Fruit fly (Drosophila melanogaster) whole organism, prepupa: ENCODE results near the gene mRpL10.

Experiments used
- CG10631 ChIP-seq: fragments of 200-800 bp; sonication (Bioruptor generic); optimal IDR thresholded peaks from 2 replicates; lab custom pipeline; 2016; ENCODE audit warnings: missing biosample characterization, missing genetic modification characterization
- CG10669 ChIP-seq: fragments of 200-800 bp; sonication (Bioruptor generic); optimal IDR thresholded peaks from 3 replicates; lab custom pipeline; 2018; ENCODE audit warnings: missing biosample characterization, mild to moderate bottlenecking, missing genetic modification characterization, moderate library complexity
- CG11762 ChIP-seq: fragments of 200-800 bp; sonication (Bioruptor generic); optimal IDR thresholded peaks from 3 replicates; lab custom pipeline; 2016; ENCODE audit warnings: missing biosample characterization, missing genetic modification characterization; ENCODE audit not compliant: insufficient read depth
- CG11902 ChIP-seq: fragments of 200-800 bp; sonication (Bioruptor generic); optimal IDR thresholded peaks from 3 replicates; lab custom pipeline; 2016; ENCODE audit warnings: missing biosample characterization, missing genetic modification characterization
- CG15336 ChIP-seq: fragments of 200-800 bp; sonication (Bioruptor generic); IDR thresholded peaks from 2 replicates; pipeline ENCODE4 v1.3.6; 2022; ENCODE audit warnings: missing biosample characterization, missing genetic modification characterization
- CG1621 ChIP-seq: fragments of 200-800 bp; sonication (Bioruptor generic); optimal IDR thresholded peaks from 3 replicates; lab custom pipeline; 2018; ENCODE audit warnings: missing biosample characterization, mild to moderate bottlenecking, missing genetic modification characterization
- CG31627 ChIP-seq: fragments of 200-800 bp; sonication (Bioruptor generic); optimal IDR thresholded peaks from 3 replicates; lab custom pipeline; 2016; ENCODE audit warnings: missing biosample characterization, missing genetic modification characterization
- CG3919 ChIP-seq: fragments of 200-800 bp; sonication (Bioruptor generic); optimal IDR thresholded peaks from 3 replicates; lab custom pipeline; 2016; ENCODE audit warnings: missing biosample characterization, missing genetic modification characterization
- CG6163 ChIP-seq: fragments of 200-800 bp; sonication (Bioruptor generic); IDR thresholded peaks from 3 replicates; pipeline ENCODE4 v1.3.6; 2022; ENCODE audit warnings: missing biosample characterization, missing genetic modification characterization
- CG6276 ChIP-seq: fragments of 200-800 bp; sonication (Bioruptor generic); optimal IDR thresholded peaks from 2 replicates; lab custom pipeline; 2017; ENCODE audit warnings: missing biosample characterization, mild to moderate bottlenecking, missing genetic modification characterization
- CG6792 ChIP-seq: fragments of 200-800 bp; sonication (Bioruptor generic); optimal IDR thresholded peaks from 3 replicates; lab custom pipeline; 2016; ENCODE audit warnings: missing biosample characterization, missing genetic modification characterization
- CG6808 ChIP-seq: fragments of 200-800 bp; sonication (Bioruptor generic); optimal IDR thresholded peaks from 3 replicates; lab custom pipeline; 2017; ENCODE audit warnings: missing biosample characterization, missing genetic modification characterization, mild to moderate bottlenecking, moderate library complexity, missing genetic modification reagents
- CG6854 ChIP-seq: fragments of 200-800 bp; sonication (Bioruptor generic); optimal IDR thresholded peaks from 2 replicates; lab custom pipeline; 2017; ENCODE audit warnings: missing biosample characterization, mild to moderate bottlenecking, missing genetic modification characterization
- CG7368 ChIP-seq: fragments of 200-800 bp; sonication (Bioruptor generic); optimal IDR thresholded peaks from 3 replicates; lab custom pipeline; 2016; ENCODE audit warnings: missing biosample characterization, missing genetic modification characterization
- CG8632 ChIP-seq: fragments of 200-800 bp; sonication (Bioruptor generic); optimal IDR thresholded peaks from 3 replicates; lab custom pipeline; 2016; ENCODE audit warnings: missing biosample characterization, missing genetic modification characterization
- CG9139 ChIP-seq: fragments of 200-800 bp; sonication (Bioruptor generic); optimal IDR thresholded peaks from 3 replicates; lab custom pipeline; 2017; ENCODE audit warnings: missing biosample characterization, mild to moderate bottlenecking, missing genetic modification characterization
- Eip75B ChIP-seq: fragments of 200-800 bp; sonication (Bioruptor generic); optimal IDR thresholded peaks from 3 replicates; lab custom pipeline; 2016; ENCODE audit warnings: missing biosample characterization, missing genetic modification characterization
- Eip78C ChIP-seq: fragments of 200-800 bp; sonication (Bioruptor generic); peaks from one replicate; lab custom pipeline; 2016; ENCODE audit warnings: missing biosample characterization, missing genetic modification characterization
- Ets96B ChIP-seq: fragments of 200-800 bp; optimal IDR thresholded peaks from 2 replicates; lab custom pipeline; 2019; ENCODE audit warnings: missing biosample characterization, mild to moderate bottlenecking, missing genetic modification characterization, moderate library complexity
- Hr38 ChIP-seq: sonication (Bioruptor generic); optimal IDR thresholded peaks from 2 replicates; lab custom pipeline; 2016; ENCODE audit warnings: missing biosample characterization, missing genetic modification characterization
- Hr39 ChIP-seq: fragments of 200-800 bp; sonication (Bioruptor generic); optimal IDR thresholded peaks from 2 replicates; lab custom pipeline; 2016; ENCODE audit warnings: missing biosample characterization, missing genetic modification characterization
- Hr4 ChIP-seq: fragments of 200-800 bp; sonication (Bioruptor generic); optimal IDR thresholded peaks from 3 replicates; lab custom pipeline; 2016; ENCODE audit warnings: missing biosample characterization, missing genetic modification characterization
- Lpt ChIP-seq: fragments of 200-800 bp; sonication (Bioruptor generic); optimal IDR thresholded peaks from 3 replicates; lab custom pipeline; 2016; ENCODE audit warnings: missing biosample characterization, missing genetic modification characterization
- Met ChIP-seq: fragments of 200-800 bp; sonication (Bioruptor generic); optimal IDR thresholded peaks from 3 replicates; lab custom pipeline; 2016; ENCODE audit warnings: missing biosample characterization, missing genetic modification characterization
- OdsH ChIP-seq: fragments of 200-800 bp; sonication (Bioruptor generic); optimal IDR thresholded peaks from 3 replicates; lab custom pipeline; 2016; ENCODE audit warnings: missing biosample characterization, missing genetic modification characterization
- Smox ChIP-seq: fragments of 200-800 bp; sonication (Bioruptor generic); optimal IDR thresholded peaks from 3 replicates; lab custom pipeline; 2016; ENCODE audit warnings: missing biosample characterization, missing genetic modification characterization
- Sox14 ChIP-seq: fragments of 200-800 bp; sonication (Bioruptor generic); optimal IDR thresholded peaks from 3 replicates; lab custom pipeline; 2016; ENCODE audit warnings: missing biosample characterization, missing genetic modification characterization
- Sox15 ChIP-seq: fragments of 200-800 bp; sonication (Bioruptor generic); optimal IDR thresholded peaks from 3 replicates; lab custom pipeline; 2016; ENCODE audit warnings: missing biosample characterization, missing genetic modification characterization
- achi ChIP-seq: fragments of 200-800 bp; sonication (Bioruptor generic); optimal IDR thresholded peaks from 3 replicates; lab custom pipeline; 2016; ENCODE audit warnings: missing biosample characterization, missing genetic modification characterization
- dac ChIP-seq: fragments of 200-800 bp; sonication (Bioruptor generic); optimal IDR thresholded peaks from 2 replicates; lab custom pipeline; 2017; ENCODE audit warnings: missing biosample characterization, mild to moderate bottlenecking, missing genetic modification characterization
- dsx ChIP-seq: fragments of 200-800 bp; optimal IDR thresholded peaks from 3 replicates; lab custom pipeline; 2019; ENCODE audit warnings: missing biosample characterization, mild to moderate bottlenecking, missing genetic modification characterization, moderate library complexity; ENCODE audit not compliant: poor library complexity, severe bottlenecking
- esn ChIP-seq: fragments of 200-800 bp; sonication (Bioruptor generic); optimal IDR thresholded peaks from 2 replicates; lab custom pipeline; 2016; ENCODE audit warnings: missing biosample characterization, mild to moderate bottlenecking, missing genetic modification characterization, moderate library complexity
- fd59A ChIP-seq: fragments of 200-800 bp; sonication (Bioruptor generic); optimal IDR thresholded peaks from 2 replicates; lab custom pipeline; 2017; ENCODE audit warnings: missing biosample characterization, mild to moderate bottlenecking, missing genetic modification characterization, missing genetic modification reagents
- fkh ChIP-seq: fragments of 200-800 bp; sonication (Bioruptor generic); optimal IDR thresholded peaks from 3 replicates; lab custom pipeline; 2017; ENCODE audit warnings: missing biosample characterization, mild to moderate bottlenecking, missing genetic modification characterization, moderate library complexity
- net ChIP-seq: fragments of 200-800 bp; sonication (Bioruptor generic); optimal IDR thresholded peaks from 3 replicates; lab custom pipeline; 2016; ENCODE audit warnings: missing biosample characterization, missing genetic modification characterization
- pdm3 ChIP-seq: fragments of 200-800 bp; sonication (Bioruptor generic); optimal IDR thresholded peaks from 3 replicates; lab custom pipeline; 2016; ENCODE audit warnings: missing biosample characterization, missing genetic modification characterization
- salr ChIP-seq, 2 experiments: fragments of 200-800 bp; sonication (Bioruptor generic); optimal IDR thresholded peaks; 3 replicates each; lab custom pipeline; 2016 to 2018; ENCODE audit warnings: missing biosample characterization in 2 of 2, missing genetic modification characterization in 2 of 2, mild to moderate bottlenecking in 1 of 2
- spab ChIP-seq: fragments of 200-800 bp; sonication (Bioruptor generic); optimal IDR thresholded peaks from 2 replicates; lab custom pipeline; 2017; ENCODE audit warnings: missing biosample characterization, mild to moderate bottlenecking, missing genetic modification characterization, missing genetic modification reagents
- svp ChIP-seq: fragments of 200-800 bp; sonication (Bioruptor generic); peaks from one replicate; lab custom pipeline; 2016; ENCODE audit warnings: missing biosample characterization, missing genetic modification characterization
- topi ChIP-seq: fragments of 200-800 bp; sonication (Bioruptor generic); optimal IDR thresholded peaks from 3 replicates; lab custom pipeline; 2016; ENCODE audit warnings: missing biosample characterization, missing genetic modification characterization
- vri ChIP-seq: fragments of 200-800 bp; sonication (Bioruptor generic); optimal IDR thresholded peaks from 3 replicates; lab custom pipeline; 2016; ENCODE audit warnings: missing biosample characterization, mild to moderate bottlenecking, missing genetic modification characterization

The mRpL10 gene

dm6 chr2L:224599-225385 lies 21.2 kb downstream of the mRpL10 start (continued):
- TF ChIP-seq CG9139 (GFP tag; lab: Kevin White, UChicago) (peak; percentile 78), Eip75B (GFP tag; lab: Kevin White, UChicago) (peak; percentile 91), salr (GFP tag; optimal IDR thresholded peaks at IDR 0.05; lab: Kevin White, UChicago) (peak; percentile 87 to 94), CG3919 (peak; percentile 92), Hr39 (peak; percentile 87), topi (GFP tag; lab: Kevin White, UChicago) (peak; percentile 90), Sox15 (GFP tag; lab: Kevin White, UChicago) (peak; percentile 77), CG7368 (GFP tag; lab: Kevin White, UChicago) (peak; percentile 85), Sox14 (GFP tag; lab: Kevin White, UChicago) (peak; percentile 92), Hr4 (peak; percentile 90), CG6792 (GFP tag; lab: Kevin White, UChicago) (peak; percentile 87), dac (GFP tag; lab: Kevin White, UChicago) (peak; percentile 85), CG6163 (peak; percentile 86), fd59A (GFP tag; lab: Kevin White, UChicago) (peak; percentile 92), CG8632 (GFP tag; lab: Kevin White, UChicago) (peak; percentile 78), vri (GFP tag; lab: Kevin White, UChicago) (peak; percentile 84), Met (GFP tag; lab: Kevin White, UChicago) (peak; percentile 93), CG10631 (GFP tag; lab: Kevin White, UChicago) (peak; percentile 93), CG1621 (tag; lab: Kevin White, UChicago) (peak; percentile 86), achi (GFP tag; lab: Kevin White, UChicago) (peak; percentile 89), CG6276 (peak; percentile 77), CG15336 (GFP tag; lab: Robert Waterston, UW) (peak; percentile 71), pdm3 (peak; percentile 92), fkh (GFP tag; lab: Kevin White, UChicago) (no peak), Eip78C (GFP tag; lab: Kevin White, UChicago) (peak; percentile 97), CG10669 (GFP tag; lab: Kevin White, UChicago) (peak; percentile 91), esn (peak; percentile 91), dsx (peak; percentile 81), CG11902 (GFP tag; lab: Kevin White, UChicago) (peak; percentile 74), Lpt (GFP tag; lab: Kevin White, UChicago) (peak; percentile 81), OdsH (GFP tag; lab: Kevin White, UChicago) (peak; percentile 88), net (GFP tag; lab: Kevin White, UChicago) (peak; percentile 87), spab (GFP tag; lab: Kevin White, UChicago) (peak; percentile 92), Smox (GFP tag; lab: Kevin White, UChicago) (peak; percentile 88), CG31627 (peak; percentile 88), CG11762 (GFP tag; lab: Kevin White, UChicago) (peak; percentile 84), Hr38 (GFP tag; lab: Kevin White, UChicago) (no peak), Ets96B (tag; lab: Kevin White, UChicago) (peak; percentile 91)

- TF ChIP-seq dsx = peak; percentile 93
- TF ChIP-seq CG6808 = no peak
These were observed 21.8 kb downstream of the mRpL10 start for dm6 chr2L:225386-225682.

dm6 chr2L:228246-228645 lies 24.7 kb downstream of the mRpL10 start:
- TF ChIP-seq svp (GFP tag; lab: Kevin White, UChicago) (peak; percentile 95), CG6854 (GFP tag; lab: Kevin White, UChicago) (no peak)
